Fruit fly (Drosophila melanogaster) whole organism, adult: ENCODE results near the gene Cont.

Experiments
- CG11617 ChIP-seq: fragments of 200-800 bp; sonication (Bioruptor generic); optimal IDR thresholded peaks from 2 replicates; lab custom pipeline; 2017; ENCODE audit warnings: mild to moderate bottlenecking, missing biosample characterization, missing genetic modification reagents, missing genetic modification characterization
- CG12768 ChIP-seq: fragments of 200-800 bp; sonication (Bioruptor generic); optimal IDR thresholded peaks from 2 replicates; lab custom pipeline; 2017; ENCODE audit warnings: missing biosample characterization, missing genetic modification characterization, mild to moderate bottlenecking, moderate library complexity, missing genetic modification reagents
- CG14711 ChIP-seq: fragments of 200-800 bp; sonication (Bioruptor generic); optimal IDR thresholded peaks from 2 replicates; lab custom pipeline; 2018; ENCODE audit warnings: missing biosample characterization, mild to moderate bottlenecking, missing genetic modification characterization, moderate library complexity
- CG1620 ChIP-seq: fragments of 200-800 bp; sonication (Bioruptor generic); optimal IDR thresholded peaks from 2 replicates; lab custom pipeline; 2016; ENCODE audit warnings: missing biosample characterization, missing genetic modification characterization
- CG33017 ChIP-seq: fragments of 200-800 bp; sonication (Bioruptor generic); optimal IDR thresholded peaks from 2 replicates; lab custom pipeline; 2018; ENCODE audit warnings: missing biosample characterization, mild to moderate bottlenecking, missing genetic modification characterization, moderate library complexity
- CG5204 ChIP-seq: fragments of 200-800 bp; sonication (Bioruptor generic); optimal IDR thresholded peaks from 2 replicates; lab custom pipeline; 2016; ENCODE audit warnings: missing biosample characterization, missing genetic modification characterization
- CG7045 ChIP-seq: fragments of 200-800 bp; sonication (Bioruptor generic); optimal IDR thresholded peaks from 2 replicates; lab custom pipeline; 2017; ENCODE audit warnings: missing biosample characterization, mild to moderate bottlenecking, missing genetic modification characterization
- CG7101 ChIP-seq: fragments of 200-800 bp; sonication (Bioruptor generic); optimal IDR thresholded peaks from 2 replicates; lab custom pipeline; 2018; ENCODE audit warnings: missing biosample characterization, mild to moderate bottlenecking, missing genetic modification characterization, moderate library complexity
- Clk ChIP-seq: fragments of 200-800 bp; sonication (Bioruptor generic); optimal IDR thresholded peaks from 2 replicates; lab custom pipeline; 2017; ENCODE audit warnings: missing biosample characterization, missing genetic modification characterization
- Crg-1 ChIP-seq: fragments of 200-800 bp; sonication (Bioruptor generic); optimal IDR thresholded peaks from 2 replicates; lab custom pipeline; 2016; ENCODE audit warnings: missing biosample characterization, missing genetic modification characterization
- Hr96 ChIP-seq: fragments of 200-800 bp; sonication (Bioruptor generic); optimal IDR thresholded peaks from 2 replicates; lab custom pipeline; 2016; ENCODE audit warnings: missing biosample characterization, missing genetic modification characterization
- Mnt ChIP-seq: fragments of 200-800 bp; sonication (Bioruptor generic); optimal IDR thresholded peaks from 2 replicates; lab custom pipeline; 2016; ENCODE audit warnings: missing biosample characterization, mild to moderate bottlenecking, missing genetic modification characterization
- bab1 ChIP-seq: fragments of 200-800 bp; sonication (Bioruptor generic); optimal IDR thresholded peaks from 3 replicates; lab custom pipeline; 2019; ENCODE audit warnings: missing biosample characterization, mild to moderate bottlenecking, missing genetic modification characterization, moderate library complexity
- cic ChIP-seq: fragments of 200-800 bp; sonication (Bioruptor generic); optimal IDR thresholded peaks from 2 replicates; lab custom pipeline; 2017; ENCODE audit warnings: missing biosample characterization, mild to moderate bottlenecking, missing genetic modification characterization, moderate library complexity
- cnc ChIP-seq, 2 experiments: fragments of >200 bp; optimal IDR thresholded peaks; 2 replicates each; lab custom pipeline; 2017
- kay ChIP-seq: fragments of 200-800 bp; sonication (Bioruptor generic); peaks from one replicate; lab custom pipeline; 2016; ENCODE audit warnings: missing biosample characterization, missing genetic modification characterization, borderline replicate concordance
- ovo ChIP-seq: fragments of 200-800 bp; sonication (Bioruptor generic); optimal IDR thresholded peaks from 2 replicates; lab custom pipeline; 2016; ENCODE audit warnings: missing biosample characterization, missing genetic modification characterization
- pad ChIP-seq: fragments of 200-800 bp; sonication (Bioruptor generic); optimal IDR thresholded peaks from 3 replicates; lab custom pipeline; 2017; ENCODE audit warnings: missing biosample characterization, missing genetic modification characterization, mild to moderate bottlenecking, moderate library complexity, missing genetic modification reagents
- tj ChIP-seq: fragments of 200-800 bp; sonication (Bioruptor generic); optimal IDR thresholded peaks from 3 replicates; lab custom pipeline; 2017; ENCODE audit warnings: missing biosample characterization, mild to moderate bottlenecking, missing genetic modification characterization, moderate library complexity
- toe ChIP-seq: fragments of 200-800 bp; sonication (Bioruptor generic); optimal IDR thresholded peaks from 2 replicates; lab custom pipeline; 2016; ENCODE audit warnings: missing biosample characterization, missing genetic modification characterization

The Cont gene

dm6 chr3R:4419482-4419881 lies 38.4 kb downstream of the Cont start, which contains the start of gene CG32944:
CG32944 (minus strand) TSS chr3R:4419578.
- no peak for TF ChIP-seq CG5204 (GFP tag; lab: Kevin White, UChicago)
- no peak for TF ChIP-seq cnc (optimal IDR thresholded peaks at IDR 0.05; lab: Kevin White, UChicago)
- TF ChIP-seq ovo (GFP tag; lab: Kevin White, UChicago): no peak
- TF ChIP-seq CG12768 (GFP tag; lab: Kevin White, UChicago): no peak
- TF ChIP-seq CG14711 (tag; lab: Kevin White, UChicago): no peak
- no peak for TF ChIP-seq pad
- TF ChIP-seq Crg-1 (GFP tag; lab: Kevin White, UChicago): no peak
- TF ChIP-seq Hr96: no peak
- no peak for TF ChIP-seq Clk (GFP tag; lab: Kevin White, UChicago)
- TF ChIP-seq tj (GFP tag; lab: Kevin White, UChicago): no peak
- TF ChIP-seq bab1 (GFP tag; lab: Kevin White, UChicago): no peak
- TF ChIP-seq kay (GFP tag; lab: Kevin White, UChicago): no peak
- no peak for TF ChIP-seq CG33017 (tag; lab: Kevin White, UChicago)
- no peak for TF ChIP-seq CG11617
- TF ChIP-seq toe (GFP tag; lab: Kevin White, UChicago): no peak
- no peak for TF ChIP-seq CG7101 (tag; lab: Kevin White, UChicago)
- TF ChIP-seq CG7045: no peak

dm6 chr3R:4426730-4427129 lies 45.6 kb downstream of the Cont start, which contains the start of gene CG31525:
CG31525 (plus strand) TSS chr3R:4427030.
- no peak for TF ChIP-seq CG7045
- TF ChIP-seq CG5204 (GFP tag; lab: Kevin White, UChicago): no peak
- no peak for TF ChIP-seq toe (GFP tag; lab: Kevin White, UChicago)
- TF ChIP-seq CG11617: no peak
- no peak for TF ChIP-seq CG33017 (tag; lab: Kevin White, UChicago)
- no peak for TF ChIP-seq CG1620 (GFP tag; lab: Kevin White, UChicago)
- TF ChIP-seq CG7101 (tag; lab: Kevin White, UChicago): no peak
- no peak for TF ChIP-seq Clk (GFP tag; lab: Kevin White, UChicago)
- TF ChIP-seq Crg-1 (GFP tag; lab: Kevin White, UChicago): no peak
- no peak for TF ChIP-seq kay (GFP tag; lab: Kevin White, UChicago)
- TF ChIP-seq bab1 (GFP tag; lab: Kevin White, UChicago): no peak
- no peak for TF ChIP-seq cnc (optimal IDR thresholded peaks at IDR 0.05; lab: Kevin White, UChicago)
- TF ChIP-seq CG14711 (tag; lab: Kevin White, UChicago): no peak
- no peak for TF ChIP-seq ovo (GFP tag; lab: Kevin White, UChicago)
- TF ChIP-seq cic (GFP tag; lab: Kevin White, UChicago): no peak
- no peak for TF ChIP-seq CG12768 (GFP tag; lab: Kevin White, UChicago)
- TF ChIP-seq tj (GFP tag; lab: Kevin White, UChicago): no peak
- no peak for TF ChIP-seq Hr96

- no peak for TF ChIP-seq CG1620 (GFP tag; lab: Kevin White, UChicago)
- no peak for TF ChIP-seq Crg-1 (GFP tag; lab: Kevin White, UChicago)
- no peak for TF ChIP-seq kay (GFP tag; lab: Kevin White, UChicago)
- no peak for TF ChIP-seq CG33017 (tag; lab: Kevin White, UChicago)
- peak; percentile 17 for TF ChIP-seq CG11617
- TF ChIP-seq bab1 (GFP tag; lab: Kevin White, UChicago): peak; percentile 61
- peak; percentile 66 for TF ChIP-seq tj (GFP tag; lab: Kevin White, UChicago)
- peak; percentile 97 for TF ChIP-seq Mnt
- no peak for TF ChIP-seq Hr96
- TF ChIP-seq cnc (optimal IDR thresholded peaks at IDR 0.05; lab: Kevin White, UChicago): no peak
- peak; percentile 63 for TF ChIP-seq cic (GFP tag; lab: Kevin White, UChicago)
These were observed 47.7 kb downstream of the Cont start, which contains the start of gene srl for dm6 chr3R:4428585-4429464. srl (minus strand) TSS chr3R:4429335.

- TF ChIP-seq tj (GFP tag; lab: Kevin White, UChicago) (peak; percentile 71), CG7101 (tag; lab: Kevin White, UChicago) (peak; percentile 82), cic (GFP tag; lab: Kevin White, UChicago) (peak; percentile 38), Hr96 (no peak), ovo (GFP tag; lab: Kevin White, UChicago) (peak; percentile 40), Crg-1 (GFP tag; lab: Kevin White, UChicago) (peak; percentile 64), toe (GFP tag; lab: Kevin White, UChicago) (no peak), cnc (optimal IDR thresholded peaks at IDR 0.05; lab: Kevin White, UChicago) (no peak), pad (peak; percentile 66), CG5204 (GFP tag; lab: Kevin White, UChicago) (no peak), CG7045 (peak; percentile 61), CG11617 (peak; percentile 84), kay (GFP tag; lab: Kevin White, UChicago) (no peak), CG33017 (tag; lab: Kevin White, UChicago) (peak; percentile 27), bab1 (GFP tag; lab: Kevin White, UChicago) (peak; percentile 84), Clk (GFP tag; lab: Kevin White, UChicago) (peak; percentile 57), CG12768 (GFP tag; lab: Kevin White, UChicago) (peak; percentile 70), Mnt (peak; percentile 96), CG14711 (tag; lab: Kevin White, UChicago) (peak; percentile 63), CG1620 (GFP tag; lab: Kevin White, UChicago) (peak; percentile 82)
These were observed 52.5 kb downstream of the Cont start, which contains the start of the genes eIF3a and CG1074 for dm6 chr3R:4433441-4434077. eIF3a (minus strand) TSS chr3R:4433895. CG1074 (plus strand) TSS chr3R:4433965.
